Fruit fly (Drosophila melanogaster): ENCODE data around the gene VhaM9.7-a.

Gene VhaM9.7-a

dm6 chr3L:4288591-4289056 lies 26.1 kb downstream of the VhaM9.7-a start, which contains the start of gene Hexo1:
Gene Hexo1 (plus strand): TSS chr3L:4288641.
- TF ChIP-seq CG34367 (tag; optimal IDR thresholded peaks at IDR 0.05), result peak; percentile 53
- no peak for TF ChIP-seq Pif1B (GFP tag; optimal IDR thresholded peaks at IDR 0.05)
- TF ChIP-seq D1 (tag; optimal IDR thresholded peaks at IDR 0.05), result no peak
- TF ChIP-seq CG4496 (GFP tag; IDR thresholded peaks at IDR 0.05), result 0 out of 3 replicates have a peak, but pooled peaks have one; percentile 30
- TF ChIP-seq CG13204 (GFP tag; optimal IDR thresholded peaks at IDR 0.05), result no peak
- no peak for TF ChIP-seq CG10348 (GFP tag; IDR thresholded peaks at IDR 0.05)
- TF ChIP-seq CG32121 (GFP tag; IDR thresholded peaks at IDR 0.05), result peak; percentile 38; the same call in 1 of the 2 replicates
- TF ChIP-seq EcR (GFP tag; optimal IDR thresholded peaks at IDR 0.05), result peak; percentile 95
- TF ChIP-seq CG14655 (GFP tag; optimal IDR thresholded peaks at IDR 0.05), result no peak
- TF ChIP-seq rn (GFP tag; IDR thresholded peaks at IDR 0.05), result no peak
- peak; percentile 65 for TF ChIP-seq Snoo (tag; optimal IDR thresholded peaks at IDR 0.05)
- TF ChIP-seq CG12605 (GFP tag; IDR thresholded peaks at IDR 0.05), result peak; percentile 58; the same call in 1 of the 2 replicates
- peak; percentile 52 for TF ChIP-seq Ets98B (GFP tag; IDR thresholded peaks at IDR 0.05)
- no peak for TF ChIP-seq fd96Ca (GFP tag; IDR thresholded peaks at IDR 0.05)
- peak; percentile 40 for TF ChIP-seq gl (tag; optimal IDR thresholded peaks at IDR 0.05)
- peak; percentile 44 for TF ChIP-seq CG9948 (tag; optimal IDR thresholded peaks at IDR 0.05)
- TF ChIP-seq Pif1A (GFP tag; optimal IDR thresholded peaks at IDR 0.05), result no peak
- peak; percentile 55 for TF ChIP-seq CG8301 (tag; optimal IDR thresholded peaks at IDR 0.05)
- peak; percentile 68 for TF ChIP-seq CG8159 (tag; optimal IDR thresholded peaks at IDR 0.05)
- TF ChIP-seq CG15710 (tag; optimal IDR thresholded peaks at IDR 0.05), result peak; percentile 65
- TF ChIP-seq CG17806 (tag; optimal IDR thresholded peaks at IDR 0.05), result peak; percentile 49

dm6 chr3L:4292120-4292697 lies 29.7 kb downstream of the VhaM9.7-a start, which contains the start of the genes CG15012 and Fdx2:
Gene CG15012 (minus strand): TSS chr3L:4292246.
Gene Fdx2 (plus strand): TSS chr3L:4292482.
- TF ChIP-seq CG17806 (tag; optimal IDR thresholded peaks at IDR 0.05) (peak; percentile 7), rn (GFP tag; IDR thresholded peaks at IDR 0.05) (no peak), CG15710 (tag; optimal IDR thresholded peaks at IDR 0.05) (peak; percentile 16)

dm6 chr3L:4293304-4293703 lies 30.8 kb downstream of the VhaM9.7-a start:
- no peak for TF ChIP-seq Ets98B (GFP tag; IDR thresholded peaks at IDR 0.05)
- TF ChIP-seq gl (tag; optimal IDR thresholded peaks at IDR 0.05), result no peak
- no peak for TF ChIP-seq CG15710 (tag; optimal IDR thresholded peaks at IDR 0.05)
- no peak for TF ChIP-seq Snoo (tag; optimal IDR thresholded peaks at IDR 0.05)
- 0 out of 3 replicates have a peak, but pooled peaks have one; percentile 12 for TF ChIP-seq CG4496 (GFP tag; IDR thresholded peaks at IDR 0.05)
- TF ChIP-seq CG13204 (GFP tag; optimal IDR thresholded peaks at IDR 0.05), result no peak

- no peak for TF ChIP-seq fd96Ca (GFP tag; IDR thresholded peaks at IDR 0.05)
- no peak for TF ChIP-seq CG10348 (GFP tag; IDR thresholded peaks at IDR 0.05)
- TF ChIP-seq CG17806 (tag; optimal IDR thresholded peaks at IDR 0.05), result no peak
- TF ChIP-seq CG13204 (GFP tag; optimal IDR thresholded peaks at IDR 0.05), result no peak
- TF ChIP-seq CG8301 (tag; optimal IDR thresholded peaks at IDR 0.05), result no peak
- no peak for TF ChIP-seq CG12605 (GFP tag; IDR thresholded peaks at IDR 0.05)
- TF ChIP-seq Ets98B (GFP tag; IDR thresholded peaks at IDR 0.05), result no peak
- TF ChIP-seq Pif1B (GFP tag; optimal IDR thresholded peaks at IDR 0.05), result no peak
- no peak for TF ChIP-seq CG14655 (GFP tag; optimal IDR thresholded peaks at IDR 0.05)
Measured at dm6 chr3L:4293711-4294110, 31.2 kb downstream of the VhaM9.7-a start.

dm6 chr3L:4296760-4297159 lies 34.3 kb downstream of the VhaM9.7-a start:
- no peak for TF ChIP-seq EcR (GFP tag; optimal IDR thresholded peaks at IDR 0.05)
- TF ChIP-seq CG17806 (tag; optimal IDR thresholded peaks at IDR 0.05), result no peak
- no peak for TF ChIP-seq Snoo (tag; optimal IDR thresholded peaks at IDR 0.05)
- TF ChIP-seq fd96Ca (GFP tag; IDR thresholded peaks at IDR 0.05), result no peak
- TF ChIP-seq CG13204 (GFP tag; optimal IDR thresholded peaks at IDR 0.05), result no peak
- no peak for TF ChIP-seq CG8159 (tag; optimal IDR thresholded peaks at IDR 0.05)
- no peak for TF ChIP-seq CG4496 (GFP tag; IDR thresholded peaks at IDR 0.05)
- TF ChIP-seq CG14655 (GFP tag; optimal IDR thresholded peaks at IDR 0.05), result no peak
- no peak for TF ChIP-seq Pif1A (GFP tag; optimal IDR thresholded peaks at IDR 0.05)
- TF ChIP-seq gl (tag; optimal IDR thresholded peaks at IDR 0.05), result no peak
- no peak for TF ChIP-seq CG32121 (GFP tag; IDR thresholded peaks at IDR 0.05)
- TF ChIP-seq rn (GFP tag; IDR thresholded peaks at IDR 0.05), result no peak
- no peak for TF ChIP-seq CG34367 (tag; optimal IDR thresholded peaks at IDR 0.05)
- no peak for TF ChIP-seq CG9948 (tag; optimal IDR thresholded peaks at IDR 0.05)

dm6 chr3L:4302088-4302487 lies 39.6 kb downstream of the VhaM9.7-a start:
- TF ChIP-seq Ets98B (GFP tag; IDR thresholded peaks at IDR 0.05) (0 out of 2 replicates have a peak, but pooled peaks have one; percentile 18), CG13204 (GFP tag; optimal IDR thresholded peaks at IDR 0.05) (no peak)
